Worm (Caenorhabditis elegans): Measurements from ENCODE around the gene C06H5.12.

C06H5.12 gene

DNA sequence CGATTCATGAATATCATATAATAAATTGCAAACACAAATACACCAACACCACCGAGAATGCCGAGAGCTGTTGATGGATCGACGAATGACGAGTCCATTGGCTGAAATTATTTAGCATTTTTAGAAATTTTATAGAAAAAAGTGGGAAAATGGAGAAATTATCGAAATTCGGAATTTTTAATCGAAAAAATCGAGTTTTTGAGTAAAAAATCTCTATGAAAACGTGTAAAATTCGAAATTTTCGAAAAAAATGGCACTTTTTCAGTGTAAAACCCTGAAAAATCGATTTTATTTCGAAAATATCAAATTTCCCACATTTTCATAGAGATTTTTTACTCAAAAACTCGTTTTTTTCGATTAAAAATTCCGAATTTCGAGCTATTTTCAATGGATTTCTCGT, 38.7 kb upstream of the C06H5.12 start, which contains the start of gene tcc-1:
Gene tcc-1, minus strand, starts transcription at position 101 of the 400 bp plus-strand sequence.
- TF ChIP-seq ztf-22 (GFP tag; optimal IDR thresholded peaks at IDR 0.05) (no peak), die-1 (tag; optimal IDR thresholded peaks at IDR 0.05) (no peak), athp-1 (tag; optimal IDR thresholded peaks at IDR 0.05) (no peak), lin-54 (GFP tag; optimal IDR thresholded peaks at IDR 0.05) (no peak), hlh-26 (GFP tag; conservative IDR thresholded peaks at IDR 0.05) (no peak), rcor-1 (GFP tag; IDR thresholded peaks at IDR 0.05) (no peak), lsl-1 (GFP tag; optimal IDR thresholded peaks at IDR 0.05) (no peak), Y56A3A.18 (GFP tag; IDR thresholded peaks at IDR 0.05) (no peak), mes-4 (tag; optimal IDR thresholded peaks at IDR 0.05) (no peak), let-526 (GFP tag; IDR thresholded peaks at IDR 0.05) (no peak), ztf-6 (GFP tag; IDR thresholded peaks at IDR 0.05) (no peak), madf-10 (tag; optimal IDR thresholded peaks at IDR 0.05) (no peak), ceh-40 (GFP tag; IDR thresholded peaks at IDR 0.05) (no peak), bed-2 (GFP tag; IDR thresholded peaks at IDR 0.05) (no peak), pbrm-1 (GFP tag; IDR thresholded peaks at IDR 0.05) (no peak), F57C9.4 (tag; optimal IDR thresholded peaks at IDR 0.05) (no peak), T07F8.4 (tag; optimal IDR thresholded peaks at IDR 0.05) (no peak), nhr-80 (tag; optimal IDR thresholded peaks at IDR 0.05) (no peak), F52B5.7 (tag; optimal IDR thresholded peaks at IDR 0.05) (no peak)

DNA sequence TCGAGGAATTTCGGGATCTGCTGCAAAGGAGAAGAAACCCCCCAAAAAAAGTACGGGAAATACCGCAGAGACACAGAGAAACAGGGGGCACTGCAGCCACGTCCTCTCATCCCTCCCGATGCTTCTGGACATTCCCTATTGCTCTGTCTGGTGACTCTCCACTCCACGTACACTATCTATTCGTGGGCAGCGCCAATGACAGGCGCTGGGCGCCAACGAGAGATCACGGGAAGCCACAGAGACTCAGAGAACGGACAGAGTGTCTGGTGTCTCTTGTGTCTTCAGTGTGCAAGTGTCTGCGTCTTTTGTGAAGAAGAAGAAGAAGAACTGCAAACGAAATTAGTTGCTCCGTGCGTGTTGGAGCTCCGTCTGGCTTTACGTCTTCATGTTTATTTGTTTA, 36.7 kb upstream of the C06H5.12 start:
- no peak for TF ChIP-seq sptf-2 (GFP tag; optimal IDR thresholded peaks at IDR 0.05)
- peak; percentile 84 for TF ChIP-seq hsf-1 (GFP tag; IDR thresholded peaks at IDR 0.05)
- TF ChIP-seq bed-1 (GFP tag; IDR thresholded peaks at IDR 0.05): no peak
- no peak for TF ChIP-seq F22D6.2 (tag; optimal IDR thresholded peaks at IDR 0.05)
- TF ChIP-seq mcd-1 (GFP tag; IDR thresholded peaks at IDR 0.05): peak; percentile 86
- no peak for TF ChIP-seq die-1 (tag; optimal IDR thresholded peaks at IDR 0.05)
- peak; percentile 70 for TF ChIP-seq madf-10 (tag; optimal IDR thresholded peaks at IDR 0.05)
- peak; percentile 53 for TF ChIP-seq mel-28 (tag; optimal IDR thresholded peaks at IDR 0.05; ENCODE audit: borderline replicate concordance)
- TF ChIP-seq chd-7 (tag; optimal IDR thresholded peaks at IDR 0.05): no peak
- no peak for TF ChIP-seq madf-8 (GFP tag; conservative IDR thresholded peaks at IDR 0.05)
- no peak for TF ChIP-seq attf-3 (GFP tag; conservative IDR thresholded peaks at IDR 0.05)
- peak; percentile 82 for TF ChIP-seq K12H6.12 (tag; optimal IDR thresholded peaks at IDR 0.05)
- no peak for TF ChIP-seq dpl-1 (GFP tag; optimal IDR thresholded peaks at IDR 0.05)
- TF ChIP-seq xnd-1 (tag; optimal IDR thresholded peaks at IDR 0.05): no peak
- TF ChIP-seq unc-130 (GFP tag; optimal IDR thresholded peaks at IDR 0.05): no peak
- no peak for TF ChIP-seq snpc-3.4 (tag; optimal IDR thresholded peaks at IDR 0.05)
- no peak for TF ChIP-seq mxl-1 (tag; optimal IDR thresholded peaks at IDR 0.05)
- TF ChIP-seq sea-2 (GFP tag; IDR thresholded peaks at IDR 0.05): no peak
- no peak for TF ChIP-seq Y95B8A.8 (GFP tag; IDR thresholded peaks at IDR 0.05)
- no peak for TF ChIP-seq gei-17 (GFP tag; optimal IDR thresholded peaks at IDR 0.05)
- TF ChIP-seq B0261.1 (tag; optimal IDR thresholded peaks at IDR 0.05): no peak
- TF ChIP-seq sdz-38 (tag; optimal IDR thresholded peaks at IDR 0.05): no peak
- no peak for TF ChIP-seq lag-1 (GFP tag; IDR thresholded peaks at IDR 0.05)
- peak; percentile 78 for TF ChIP-seq attf-5 (GFP tag; optimal IDR thresholded peaks at IDR 0.05)
- TF ChIP-seq T26A5.8 (tag; optimal IDR thresholded peaks at IDR 0.05): no peak
- no peak for TF ChIP-seq Y67H2A.10 (GFP tag; conservative IDR thresholded peaks at IDR 0.05)
- TF ChIP-seq B0336.3 (GFP tag; IDR thresholded peaks at IDR 0.05): peak; percentile 80
- TF ChIP-seq ztf-22 (GFP tag; optimal IDR thresholded peaks at IDR 0.05): no peak
- no peak for TF ChIP-seq F33H1.4 (GFP tag; IDR thresholded peaks at IDR 0.05)
- no peak for TF ChIP-seq ztf-25 (GFP tag; IDR thresholded peaks at IDR 0.05)
- TF ChIP-seq cebp-1 (GFP tag; IDR thresholded peaks at IDR 0.05): no peak
- peak; percentile 83 for TF ChIP-seq cebp-1 (tag; optimal IDR thresholded peaks at IDR 0.05)
- no peak for TF ChIP-seq F49E8.2 (tag; optimal IDR thresholded peaks at IDR 0.05; ENCODE audit: insufficient read depth)
- no peak; the same call in 1 of the 2 replicates for TF ChIP-seq C06A6.2 (GFP tag; conservative IDR thresholded peaks at IDR 0.05)

All from whole organism, young adult.